Fruit fly (Drosophila melanogaster) whole organism, embryonic: ENCODE data around the gene CG43163.

Source experiments
- CG1024 ChIP-seq: fragments of 200-800 bp; sonication (Bioruptor generic); IDR thresholded peaks from 2 replicates; pipeline ENCODE4 v1.3.6; 2022; ENCODE audit warnings: missing biosample characterization, missing genetic modification characterization
- CG10462 ChIP-seq: fragments of 200-800 bp; sonication (Bioruptor generic); optimal IDR thresholded peaks from 2 replicates; lab custom pipeline; 2016; ENCODE audit warnings: missing biosample characterization, missing genetic modification characterization
- CG10654 ChIP-seq: fragments of 200-800 bp; sonication (Bioruptor generic); optimal IDR thresholded peaks from 2 replicates; lab custom pipeline; 2016; ENCODE audit warnings: missing biosample characterization, missing genetic modification characterization
- CG13624 ChIP-seq: fragments of 200-800 bp; sonication (Bioruptor generic); optimal IDR thresholded peaks from 2 replicates; lab custom pipeline; 2016; ENCODE audit warnings: missing biosample characterization, missing genetic modification characterization
- CG14710 ChIP-seq: fragments of 200-800 bp; sonication (Bioruptor generic); optimal IDR thresholded peaks from 3 replicates; lab custom pipeline; 2019; ENCODE audit warnings: missing biosample characterization, mild to moderate bottlenecking, missing genetic modification characterization, moderate library complexity
- CG14860 ChIP-seq: fragments of 200-800 bp; sonication (Bioruptor generic); IDR thresholded peaks from 3 replicates; pipeline ENCODE4 v1.3.6; 2022; ENCODE audit warnings: missing biosample characterization, missing genetic modification characterization; ENCODE audit not compliant: partially characterized antibody
- CG14965 ChIP-seq: fragments of 200-800 bp; sonication (Bioruptor generic); optimal IDR thresholded peaks from 2 replicates; lab custom pipeline; 2016; ENCODE audit warnings: missing biosample characterization, missing genetic modification characterization, borderline replicate concordance
- CG17612 ChIP-seq: fragments of 200-800 bp; sonication (Bioruptor generic); IDR thresholded peaks from 2 replicates; pipeline ENCODE4 v1.3.6; 2022; ENCODE audit warnings: missing biosample characterization, missing genetic modification characterization
- CG2678 ChIP-seq: fragments of 200-800 bp; sonication (Bioruptor generic); optimal IDR thresholded peaks from 3 replicates; lab custom pipeline; 2019; ENCODE audit warnings: missing biosample characterization, mild to moderate bottlenecking, missing genetic modification characterization, moderate library complexity
- CG2875 ChIP-seq: fragments of 200-800 bp; sonication (Bioruptor generic); optimal IDR thresholded peaks from 2 replicates; lab custom pipeline; 2017; ENCODE audit warnings: missing biosample characterization, mild to moderate bottlenecking, missing genetic modification characterization, missing genetic modification reagents
- CG30020 ChIP-seq: fragments of 200-800 bp; optimal IDR thresholded peaks from 2 replicates; lab custom pipeline; 2019; ENCODE audit warnings: missing biosample characterization, mild to moderate bottlenecking, missing genetic modification characterization, moderate library complexity
- CG30431 ChIP-seq: fragments of 200-800 bp; sonication (Bioruptor generic); optimal IDR thresholded peaks from 2 replicates; lab custom pipeline; 2017; ENCODE audit warnings: missing biosample characterization, missing genetic modification characterization
- CG31441 ChIP-seq: fragments of 200-800 bp; sonication (Bioruptor generic); IDR thresholded peaks from 2 replicates; pipeline ENCODE4 v1.3.6; 2022; ENCODE audit warnings: missing biosample characterization, missing genetic modification characterization
- CG34422 ChIP-seq: fragments of 200-800 bp; sonication (Bioruptor generic); IDR thresholded peaks from 3 replicates; pipeline ENCODE4 v1.3.6; 2022; ENCODE audit warnings: missing biosample characterization, missing genetic modification characterization
- CG3847 ChIP-seq: fragments of 200-800 bp; sonication (Bioruptor generic); IDR thresholded peaks from 2 replicates; pipeline ENCODE4 v1.3.6; 2022; ENCODE audit warnings: missing biosample characterization, missing genetic modification characterization
- CG4328 ChIP-seq: fragments of 200-800 bp; sonication (Bioruptor generic); optimal IDR thresholded peaks from 3 replicates; lab custom pipeline; 2017; ENCODE audit warnings: missing biosample characterization, missing genetic modification reagents, missing genetic modification characterization
- CG4730 ChIP-seq: fragments of 200-800 bp; sonication (Bioruptor generic); IDR thresholded peaks from 2 replicates; pipeline ENCODE4 v1.3.6; 2022; ENCODE audit warnings: missing biosample characterization, missing genetic modification characterization
- CG7839 ChIP-seq: fragments of 200-800 bp; sonication (Bioruptor generic); optimal IDR thresholded peaks from 3 replicates; lab custom pipeline; 2018; ENCODE audit warnings: missing biosample characterization, mild to moderate bottlenecking, missing genetic modification characterization, moderate library complexity
- CG8359 ChIP-seq: fragments of 200-800 bp; sonication (Bioruptor generic); optimal IDR thresholded peaks from 2 replicates; lab custom pipeline; 2017; ENCODE audit warnings: missing biosample characterization, mild to moderate bottlenecking, missing genetic modification characterization, borderline replicate concordance
- CG8765 ChIP-seq: fragments of 200-800 bp; sonication (Bioruptor generic); IDR thresholded peaks from 2 replicates; pipeline ENCODE4 v1.3.6; 2022; ENCODE audit warnings: missing biosample characterization, missing genetic modification characterization
- CTCF ChIP-seq: fragments of 200-800 bp; sonication (Bioruptor generic); optimal IDR thresholded peaks from 2 replicates; lab custom pipeline; 2017; ENCODE audit warnings: missing biosample characterization, mild to moderate bottlenecking, missing genetic modification characterization, moderate library complexity
- Camta ChIP-seq: fragments of 200-800 bp; sonication (Bioruptor generic); optimal IDR thresholded peaks from 2 replicates; lab custom pipeline; 2016; ENCODE audit warnings: missing biosample characterization, missing genetic modification characterization
- Dbx ChIP-seq: fragments of 200-800 bp; sonication (Bioruptor generic); IDR thresholded peaks from 3 replicates; pipeline ENCODE4 v1.3.6; 2022; ENCODE audit warnings: missing biosample characterization, missing genetic modification characterization
- Doc2 ChIP-seq: fragments of 200-800 bp; sonication (Bioruptor generic); IDR thresholded peaks from 2 replicates; pipeline ENCODE4 v1.3.6; 2022; ENCODE audit warnings: missing biosample characterization, missing genetic modification characterization
- Dref ChIP-seq: fragments of 200-800 bp; sonication (Bioruptor generic); IDR thresholded peaks from 2 replicates; pipeline ENCODE4 v1.3.6; 2022; ENCODE audit warnings: missing biosample characterization, missing genetic modification characterization
- Gsc ChIP-seq: fragments of 200-800 bp; sonication (Bioruptor generic); IDR thresholded peaks from 2 replicates; pipeline ENCODE4 v1.3.6; 2022; ENCODE audit warnings: missing biosample characterization, missing genetic modification characterization
- Nf-YB ChIP-seq: fragments of 200-800 bp; sonication (Bioruptor generic); optimal IDR thresholded peaks from 3 replicates; lab custom pipeline; 2019; ENCODE audit warnings: missing biosample characterization, mild to moderate bottlenecking, missing genetic modification characterization, moderate library complexity
- YL-1 ChIP-seq: fragments of 200-800 bp; sonication (Bioruptor generic); optimal IDR thresholded peaks from 3 replicates; lab custom pipeline; 2017; ENCODE audit warnings: missing biosample characterization, mild to moderate bottlenecking, missing genetic modification characterization
- ato ChIP-seq: fragments of 200-800 bp; sonication (Bioruptor generic); IDR thresholded peaks from 2 replicates; pipeline ENCODE4 v1.3.6; 2022; ENCODE audit warnings: missing biosample characterization, missing genetic modification characterization; ENCODE audit not compliant: partially characterized antibody
- az2 ChIP-seq: fragments of 200-800 bp; sonication (Bioruptor generic); optimal IDR thresholded peaks from 3 replicates; lab custom pipeline; 2016; ENCODE audit warnings: missing biosample characterization, missing genetic modification characterization
- bigmax ChIP-seq: fragments of 200-800 bp; sonication (Bioruptor generic); optimal IDR thresholded peaks from 2 replicates; lab custom pipeline; 2018; ENCODE audit warnings: missing biosample characterization, mild to moderate bottlenecking, missing genetic modification characterization
- cad ChIP-seq: fragments of >200 bp; optimal IDR thresholded peaks from 2 replicates; lab custom pipeline; 2017; ENCODE audit warnings: missing biosample characterization, missing genetic modification characterization
- cg ChIP-seq: fragments of 200-800 bp; sonication (Bioruptor generic); optimal IDR thresholded peaks from 3 replicates; lab custom pipeline; 2019; ENCODE audit warnings: missing biosample characterization, mild to moderate bottlenecking, missing genetic modification characterization, moderate library complexity
- chm ChIP-seq: fragments of 200-800 bp; sonication (Bioruptor generic); IDR thresholded peaks from 2 replicates; pipeline ENCODE4 v1.3.6; 2022; ENCODE audit warnings: missing biosample characterization, missing genetic modification characterization
- chn ChIP-seq: fragments of 200-800 bp; sonication (Bioruptor generic); optimal IDR thresholded peaks from 2 replicates; lab custom pipeline; 2016; ENCODE audit warnings: missing biosample characterization, missing genetic modification characterization
- gcm2 ChIP-seq: fragments of 200-800 bp; sonication (Bioruptor generic); optimal IDR thresholded peaks from 2 replicates; lab custom pipeline; 2016; ENCODE audit warnings: missing biosample characterization, missing genetic modification characterization
- ken ChIP-seq: fragments of 200-800 bp; sonication (Bioruptor generic); IDR thresholded peaks from 3 replicates; pipeline ENCODE4 v1.3.6; 2022; ENCODE audit warnings: missing biosample characterization, missing genetic modification characterization
- lilli ChIP-seq: fragments of 200-800 bp; sonication (Bioruptor generic); optimal IDR thresholded peaks from 3 replicates; lab custom pipeline; 2016; ENCODE audit warnings: missing biosample characterization, missing genetic modification characterization
- maf-S ChIP-seq: fragments of 200-800 bp; sonication (Bioruptor generic); optimal IDR thresholded peaks from 2 replicates; lab custom pipeline; 2016; ENCODE audit warnings: missing biosample characterization, missing genetic modification characterization
- mam ChIP-seq: fragments of 200-800 bp; sonication (Bioruptor generic); optimal IDR thresholded peaks from 3 replicates; lab custom pipeline; 2016; ENCODE audit warnings: missing biosample characterization, missing genetic modification characterization
- pzg ChIP-seq: fragments of 200-800 bp; sonication (Bioruptor generic); optimal IDR thresholded peaks from 3 replicates; lab custom pipeline; 2018; ENCODE audit warnings: missing biosample characterization, mild to moderate bottlenecking, missing genetic modification characterization, moderate library complexity
- sc ChIP-seq, 3 experiments: fragments of >200 bp in 2 of 3; fragments of 200-800 bp in 1 of 3; sonication (Bioruptor generic) in 1 of 3; optimal IDR thresholded peaks; 2 replicates in 2 of 3; 3 replicates in 1 of 3; lab custom pipeline; 2017; ENCODE audit warnings: mild to moderate bottlenecking in 1 of 3, missing biosample characterization in 1 of 3, missing genetic modification characterization in 1 of 3, missing genetic modification reagents in 1 of 3
- sens-2 ChIP-seq: fragments of 200-800 bp; sonication (Bioruptor generic); IDR thresholded peaks from 2 replicates; pipeline ENCODE4 v1.3.6; 2022; ENCODE audit warnings: missing biosample characterization, missing genetic modification characterization
- sima ChIP-seq: fragments of 200-800 bp; sonication (Bioruptor generic); optimal IDR thresholded peaks from 2 replicates; lab custom pipeline; 2016; ENCODE audit warnings: missing biosample characterization, missing genetic modification characterization
- slou ChIP-seq: fragments of 200-800 bp; sonication (Bioruptor generic); optimal IDR thresholded peaks from 3 replicates; lab custom pipeline; 2016; ENCODE audit warnings: missing biosample characterization, missing genetic modification characterization
- slp2 ChIP-seq: fragments of 200-800 bp; sonication (Bioruptor generic); optimal IDR thresholded peaks from 2 replicates; lab custom pipeline; 2016; ENCODE audit warnings: missing biosample characterization, missing genetic modification characterization
- tio ChIP-seq: fragments of 200-800 bp; sonication (Bioruptor generic); optimal IDR thresholded peaks from 2 replicates; lab custom pipeline; 2017; ENCODE audit warnings: missing biosample characterization, missing genetic modification characterization, inconsistent platforms
- wdn ChIP-seq: fragments of 200-800 bp; sonication (Bioruptor generic); IDR thresholded peaks from 2 replicates; pipeline ENCODE4 v1.3.6; 2022; ENCODE audit warnings: missing biosample characterization, missing genetic modification characterization
- yki ChIP-seq: fragments of >200 bp; optimal IDR thresholded peaks from 3 replicates; lab custom pipeline; 2018
- zf30C ChIP-seq: fragments of 200-800 bp; sonication (Bioruptor generic); optimal IDR thresholded peaks from 3 replicates; lab custom pipeline; 2018; ENCODE audit warnings: missing biosample characterization, mild to moderate bottlenecking, missing genetic modification characterization

The CG43163 gene

dm6 chr3L:8455015-8455908 lies 51.7 kb downstream of the CG43163 start (continued):
- TF ChIP-seq cg (GFP tag; lab: Kevin White, UChicago) (peak; percentile 30), Dbx (GFP tag; lab: Robert Waterston, UW) (peak; percentile 75), chm (GFP tag; lab: Robert Waterston, UW) (peak; percentile 23; the same call in 1 of the 2 replicates), CG7839 (tag; lab: Kevin White, UChicago) (peak; percentile 95), CG3847 (GFP tag; lab: Robert Waterston, UW) (peak; percentile 75), CG31441 (GFP tag; lab: Robert Waterston, UW) (peak; percentile 96), CG14710 (tag; lab: Kevin White, UChicago) (peak; percentile 83), CTCF (peak; percentile 52), pzg (no peak), CG34422 (GFP tag; lab: Robert Waterston, UW) (peak; percentile 70), ken (GFP tag; lab: Robert Waterston, UW) (0 out of 3 replicates have a peak, but pooled peaks have one; percentile 65), sima (GFP tag; lab: Kevin White, UChicago) (no peak), Gsc (GFP tag; lab: Robert Waterston, UW) (no peak), sens-2 (GFP tag; lab: Robert Waterston, UW) (no peak), CG8359 (GFP tag; lab: Kevin White, UChicago) (peak; percentile 75), slp2 (GFP tag; lab: Kevin White, UChicago) (peak; percentile 39), CG4730 (GFP tag; lab: Robert Waterston, UW) (peak; percentile 71), lilli (GFP tag; lab: Kevin White, UChicago) (peak; percentile 73), tio (GFP tag; lab: Kevin White, UChicago) (peak; percentile 83), cad (GFP tag; lab: Kevin White, UChicago) (peak; percentile 67), CG13624 (no peak), CG2875 (peak; percentile 71), YL-1 (peak; percentile 73), CG14860 (no peak), bigmax (GFP tag; lab: Kevin White, UChicago) (peak; percentile 28), Dref (GFP tag; lab: Robert Waterston, UW) (no peak), mam (peak; percentile 67), CG17612 (GFP tag; lab: Robert Waterston, UW) (no peak), zf30C (GFP tag; lab: Kevin White, UChicago) (no peak), chn (peak; percentile 27), Nf-YB (GFP tag; lab: Kevin White, UChicago) (peak; percentile 75), gcm2 (no peak), CG4328 (GFP tag; lab: Kevin White, UChicago) (peak; percentile 86), sc (optimal IDR thresholded peaks at IDR 0.05; lab: Kevin White, UChicago) (no peak), sc (GFP tag; optimal IDR thresholded peaks at IDR 0.05; lab: Kevin White, UChicago) (peak; percentile 59), yki (lab: Kevin White, UChicago) (no peak), CG30020 (tag; lab: Kevin White, UChicago) (peak; percentile 48), ato (no peak), CG2678 (tag; lab: Kevin White, UChicago) (peak; percentile 96), CG10462 (peak; percentile 53), Camta (GFP tag; lab: Kevin White, UChicago) (peak; percentile 55), CG1024 (GFP tag; lab: Robert Waterston, UW) (peak; percentile 10; the same call in 1 of the 2 replicates), wdn (GFP tag; lab: Robert Waterston, UW) (peak; percentile 45; the same call in 1 of the 2 replicates), az2 (GFP tag; lab: Kevin White, UChicago) (peak; percentile 81), slou (GFP tag; lab: Kevin White, UChicago) (peak; percentile 83), CG8765 (peak; percentile 12; the same call in 1 of the 2 replicates), CG14965 (GFP tag; lab: Kevin White, UChicago) (no peak), CG30431 (peak; percentile 58), maf-S (GFP tag; lab: Kevin White, UChicago) (peak; percentile 36), CG10654 (GFP tag; lab: Kevin White, UChicago) (peak; percentile 83), Doc2 (GFP tag; lab: Robert Waterston, UW) (no peak)
